Fruit fly (Drosophila melanogaster) Kc167 (cell line): ENCODE results near the gene CG8562.

Experiments
- Myc ChIP-seq: fragments of >200 bp; optimal IDR thresholded peaks from 2 replicates; lab custom pipeline; 2017; ENCODE audit warnings: missing external identifiers
- Sin3A ChIP-seq: fragments of >200 bp; optimal IDR thresholded peaks from 2 replicates; lab custom pipeline; 2018; ENCODE audit warnings: missing external identifiers
- h ChIP-seq: fragments of >200 bp; optimal IDR thresholded peaks from 3 replicates; lab custom pipeline; 2018; ENCODE audit warnings: missing external identifiers
- insv ChIP-seq: fragments of >200 bp; optimal IDR thresholded peaks from 3 replicates; lab custom pipeline; 2018; ENCODE audit warnings: missing external identifiers
- psq ChIP-seq: fragments of >200 bp; optimal IDR thresholded peaks from 2 replicates; lab custom pipeline; 2017; ENCODE audit warnings: missing external identifiers
- ttk ChIP-seq: sonication (Bioruptor generic); optimal IDR thresholded peaks from 2 replicates; lab custom pipeline; 2017; ENCODE audit warnings: missing external identifiers

- TF ChIP-seq Myc (lab: Kevin White, UChicago) (no peak), psq (lab: Kevin White, UChicago) (no peak), Sin3A (no peak), insv (lab: Kevin White, UChicago) (no peak), ttk (lab: Kevin White, UChicago) (no peak), h (no peak)
These were observed 2.0 kb upstream of the CG8562 start, which contains the start of gene CG32379 for dm6 chr3L:7396055-7396454.
